Worm (Caenorhabditis elegans): ENCODE measurements around the gene unc-79.

Gene unc-79

ce11 chrIII:4094681-4095080, 28.2 kb downstream of the unc-79 start, which contains the start of gene rnr-2:
rnr-2 (minus strand) TSS chrIII:4094921.
- TF ChIP-seq T22C8.4 (GFP tag; IDR thresholded peaks at IDR 0.05) (no peak), klf-2 (GFP tag; conservative IDR thresholded peaks at IDR 0.05) (no peak), ztf-23 (GFP tag; IDR thresholded peaks at IDR 0.05) (no peak), ztf-29 (GFP tag; IDR thresholded peaks at IDR 0.05) (no peak), cog-1 (tag; optimal IDR thresholded peaks at IDR 0.05) (no peak), ref-1 (GFP tag; conservative IDR thresholded peaks at IDR 0.05) (no peak), flt-1 (GFP tag; IDR thresholded peaks at IDR 0.05) (no peak), tab-1 (GFP tag; IDR thresholded peaks at IDR 0.05) (no peak), med-1 (GFP tag; optimal IDR thresholded peaks at IDR 0.05; ENCODE audit: insufficient read depth) (no peak)

- TF ChIP-seq ztf-29 (GFP tag; IDR thresholded peaks at IDR 0.05) (no peak), med-1 (GFP tag; optimal IDR thresholded peaks at IDR 0.05; ENCODE audit: insufficient read depth) (no peak), klf-2 (GFP tag; conservative IDR thresholded peaks at IDR 0.05) (no peak), T22C8.4 (GFP tag; IDR thresholded peaks at IDR 0.05) (no peak), cog-1 (tag; optimal IDR thresholded peaks at IDR 0.05) (no peak), ref-1 (GFP tag; conservative IDR thresholded peaks at IDR 0.05) (no peak), flt-1 (GFP tag; IDR thresholded peaks at IDR 0.05) (no peak), tab-1 (GFP tag; IDR thresholded peaks at IDR 0.05) (no peak), ztf-23 (GFP tag; IDR thresholded peaks at IDR 0.05) (no peak)
These were observed 29.1 kb downstream of the unc-79 start, which contains the start of gene C03C10.7 for ce11 chrIII:4095441-4096095. C03C10.7 (plus strand) TSS chrIII:4096045.

- no peak for TF ChIP-seq tab-1 (GFP tag; IDR thresholded peaks at IDR 0.05)
- no peak for TF ChIP-seq flt-1 (GFP tag; IDR thresholded peaks at IDR 0.05)
- TF ChIP-seq cog-1 (tag; optimal IDR thresholded peaks at IDR 0.05) = no peak
These were observed 30.0 kb downstream of the unc-79 start for ce11 chrIII:4096370-4096842.

- TF ChIP-seq ref-1 (GFP tag; conservative IDR thresholded peaks at IDR 0.05) = 0 out of 2 replicates have a peak, but pooled peaks have one; percentile 10
- TF ChIP-seq tab-1 (GFP tag; IDR thresholded peaks at IDR 0.05) = no peak
- no peak for TF ChIP-seq flt-1 (GFP tag; IDR thresholded peaks at IDR 0.05)
- no peak for TF ChIP-seq T22C8.4 (GFP tag; IDR thresholded peaks at IDR 0.05)
- no peak for TF ChIP-seq cog-1 (tag; optimal IDR thresholded peaks at IDR 0.05)
These were observed 31.7 kb downstream of the unc-79 start, which contains the start of gene rei-1 for ce11 chrIII:4098107-4098620. rei-1 (minus strand) TSS chrIII:4098190.

- TF ChIP-seq ref-1 (GFP tag; conservative IDR thresholded peaks at IDR 0.05) (no peak), ztf-29 (GFP tag; IDR thresholded peaks at IDR 0.05) (no peak), T22C8.4 (GFP tag; IDR thresholded peaks at IDR 0.05) (no peak), tab-1 (GFP tag; IDR thresholded peaks at IDR 0.05) (no peak), cog-1 (tag; optimal IDR thresholded peaks at IDR 0.05) (no peak), flt-1 (GFP tag; IDR thresholded peaks at IDR 0.05) (no peak), med-1 (GFP tag; optimal IDR thresholded peaks at IDR 0.05; ENCODE audit: insufficient read depth) (no peak), klf-2 (GFP tag; conservative IDR thresholded peaks at IDR 0.05) (no peak), ztf-23 (GFP tag; IDR thresholded peaks at IDR 0.05) (no peak)
These were observed 32.3 kb downstream of the unc-79 start for ce11 chrIII:4098751-4099150.

- TF ChIP-seq klf-2 (GFP tag; conservative IDR thresholded peaks at IDR 0.05) = no peak
- no peak for TF ChIP-seq ztf-23 (GFP tag; IDR thresholded peaks at IDR 0.05)
- no peak for TF ChIP-seq ztf-29 (GFP tag; IDR thresholded peaks at IDR 0.05)
- no peak for TF ChIP-seq tab-1 (GFP tag; IDR thresholded peaks at IDR 0.05)
- TF ChIP-seq ref-1 (GFP tag; conservative IDR thresholded peaks at IDR 0.05) = no peak
- TF ChIP-seq T22C8.4 (GFP tag; IDR thresholded peaks at IDR 0.05) = no peak
- no peak for TF ChIP-seq cog-1 (tag; optimal IDR thresholded peaks at IDR 0.05)
- no peak for TF ChIP-seq med-1 (GFP tag; optimal IDR thresholded peaks at IDR 0.05; ENCODE audit: insufficient read depth)
- TF ChIP-seq flt-1 (GFP tag; IDR thresholded peaks at IDR 0.05) = no peak
These were observed 33.6 kb downstream of the unc-79 start for ce11 chrIII:4099884-4100596.

ce11 chrIII:4101016-4101415, 34.6 kb downstream of the unc-79 start:
- no peak for TF ChIP-seq med-1 (GFP tag; optimal IDR thresholded peaks at IDR 0.05; ENCODE audit: insufficient read depth)
- TF ChIP-seq T22C8.4 (GFP tag; IDR thresholded peaks at IDR 0.05) = no peak
- no peak for TF ChIP-seq ref-1 (GFP tag; conservative IDR thresholded peaks at IDR 0.05)
- TF ChIP-seq flt-1 (GFP tag; IDR thresholded peaks at IDR 0.05) = no peak
- no peak for TF ChIP-seq cog-1 (tag; optimal IDR thresholded peaks at IDR 0.05)
- no peak for TF ChIP-seq klf-2 (GFP tag; conservative IDR thresholded peaks at IDR 0.05)
- TF ChIP-seq tab-1 (GFP tag; IDR thresholded peaks at IDR 0.05) = no peak
- TF ChIP-seq ztf-23 (GFP tag; IDR thresholded peaks at IDR 0.05) = no peak

ce11 chrIII:4102039-4102438, 35.6 kb downstream of the unc-79 start:
- TF ChIP-seq T22C8.4 (GFP tag; IDR thresholded peaks at IDR 0.05) = no peak
- TF ChIP-seq klf-2 (GFP tag; conservative IDR thresholded peaks at IDR 0.05) = no peak

- no peak for TF ChIP-seq med-1 (GFP tag; optimal IDR thresholded peaks at IDR 0.05; ENCODE audit: insufficient read depth)
- no peak for TF ChIP-seq ref-1 (GFP tag; conservative IDR thresholded peaks at IDR 0.05)
- TF ChIP-seq tab-1 (GFP tag; IDR thresholded peaks at IDR 0.05) = no peak
- no peak for TF ChIP-seq T22C8.4 (GFP tag; IDR thresholded peaks at IDR 0.05)
- no peak for TF ChIP-seq cog-1 (tag; optimal IDR thresholded peaks at IDR 0.05)
- no peak for TF ChIP-seq flt-1 (GFP tag; IDR thresholded peaks at IDR 0.05)
- no peak for TF ChIP-seq ztf-29 (GFP tag; IDR thresholded peaks at IDR 0.05)
- TF ChIP-seq ztf-23 (GFP tag; IDR thresholded peaks at IDR 0.05) = no peak
- no peak for TF ChIP-seq klf-2 (GFP tag; conservative IDR thresholded peaks at IDR 0.05)
These were observed 36.7 kb downstream of the unc-79 start for ce11 chrIII:4103171-4103570.

Data from whole organism, midembryonic.